Worm (Caenorhabditis elegans): Measurements from ENCODE around the gene Y65A5A.1.

- TF ChIP-seq W03F9.2 (tag; optimal IDR thresholded peaks at IDR 0.05) = no peak
- no peak for TF ChIP-seq him-1 (tag; optimal IDR thresholded peaks at IDR 0.05)
Measured at ce11 chrIV:16411713-16412112, 12.1 kb upstream of the Y65A5A.1 start, which contains the start of gene Y65A5A.2.
